Fruit fly (Drosophila melanogaster) whole organism: ENCODE measurements around the gene CG14277.

Experiments
- CG8478 ChIP-seq: fragments of >200 bp; optimal IDR thresholded peaks from 2 replicates; lab custom pipeline; 2018; ENCODE audit warnings: inconsistent platforms
- Dll ChIP-seq: fragments of >200 bp; optimal IDR thresholded peaks from 2 replicates; lab custom pipeline; 2017
- EcR ChIP-seq, 2 experiments: fragments of >200 bp; optimal IDR thresholded peaks; 2 replicates each; lab custom pipeline; 2017; ENCODE audit warnings: missing biosample characterization in 2 of 2, missing genetic modification characterization in 2 of 2, missing genetic modification reagents in 2 of 2
- pan ChIP-seq: fragments of >200 bp; optimal IDR thresholded peaks from 2 replicates; lab custom pipeline; 2017
- psq ChIP-seq: fragments of >200 bp; optimal IDR thresholded peaks from 2 replicates; lab custom pipeline; 2017
- usp ChIP-seq: fragments of >200 bp; optimal IDR thresholded peaks from 2 replicates; lab custom pipeline; 2017; ENCODE audit warnings: missing biosample characterization, missing genetic modification characterization, mixed read lengths

The CG14277 gene

DNA sequence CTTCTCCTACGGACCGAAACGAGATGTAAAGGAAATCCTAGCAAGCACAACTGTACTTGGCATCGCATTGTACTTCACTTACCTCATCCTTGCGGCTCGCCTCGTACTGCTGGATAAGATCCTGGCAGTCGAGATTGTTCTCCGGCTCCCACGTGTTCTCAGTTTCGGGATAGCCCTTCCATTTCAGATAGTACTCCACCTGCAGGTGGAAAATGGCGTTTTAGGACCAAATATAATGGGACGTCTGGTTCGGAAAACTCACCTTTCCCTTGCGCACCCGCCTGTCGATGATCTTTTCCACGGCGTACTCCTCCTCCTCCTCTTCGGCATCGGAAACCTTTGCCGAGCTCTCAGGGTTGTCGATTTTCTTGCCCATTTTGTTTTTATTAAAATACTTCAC is 31.8 kb upstream of the CG14277 start:
- no peak for TF ChIP-seq pan (lab: Kevin White, UChicago)
- TF ChIP-seq usp (GFP tag; lab: Kevin White, UChicago), result no peak
- TF ChIP-seq Dll (lab: Kevin White, UChicago), result no peak
- TF ChIP-seq psq (lab: Kevin White, UChicago), result no peak
- no peak for TF ChIP-seq CG8478 (lab: Kevin White, UChicago)
- TF ChIP-seq EcR (GFP tag; optimal IDR thresholded peaks at IDR 0.05; lab: Kevin White, UChicago), result no peak

DNA sequence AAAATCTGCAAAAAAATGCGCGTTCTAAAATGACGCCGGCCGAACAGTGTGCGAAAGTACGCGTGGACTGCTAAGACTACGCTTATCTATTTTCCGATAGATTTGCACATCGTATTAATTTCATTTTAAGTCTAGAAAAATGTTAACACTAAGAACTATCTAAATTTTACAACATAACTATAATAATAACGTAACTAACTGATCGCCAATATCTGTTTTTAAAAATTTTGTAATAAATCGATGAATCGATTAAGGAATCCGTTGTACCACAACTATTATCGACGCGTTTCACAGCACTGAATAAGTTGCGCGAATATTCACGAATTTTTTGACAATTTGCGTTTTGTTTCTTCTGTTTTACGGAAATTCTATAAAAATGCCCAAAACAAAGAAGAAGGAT is 31.2 kb upstream of the CG14277 start, which contains the start of gene Ssb-c31a:
TSS of gene Ssb-c31a (plus strand) at position 278 of the 400 bp plus-strand sequence.
- no peak for TF ChIP-seq usp (GFP tag; lab: Kevin White, UChicago)
- no peak for TF ChIP-seq psq (lab: Kevin White, UChicago)
- TF ChIP-seq CG8478 (lab: Kevin White, UChicago), result no peak
- no peak for TF ChIP-seq Dll (lab: Kevin White, UChicago)
- no peak for TF ChIP-seq EcR (GFP tag; optimal IDR thresholded peaks at IDR 0.05; lab: Kevin White, UChicago)
- TF ChIP-seq pan (lab: Kevin White, UChicago), result no peak

DNA sequence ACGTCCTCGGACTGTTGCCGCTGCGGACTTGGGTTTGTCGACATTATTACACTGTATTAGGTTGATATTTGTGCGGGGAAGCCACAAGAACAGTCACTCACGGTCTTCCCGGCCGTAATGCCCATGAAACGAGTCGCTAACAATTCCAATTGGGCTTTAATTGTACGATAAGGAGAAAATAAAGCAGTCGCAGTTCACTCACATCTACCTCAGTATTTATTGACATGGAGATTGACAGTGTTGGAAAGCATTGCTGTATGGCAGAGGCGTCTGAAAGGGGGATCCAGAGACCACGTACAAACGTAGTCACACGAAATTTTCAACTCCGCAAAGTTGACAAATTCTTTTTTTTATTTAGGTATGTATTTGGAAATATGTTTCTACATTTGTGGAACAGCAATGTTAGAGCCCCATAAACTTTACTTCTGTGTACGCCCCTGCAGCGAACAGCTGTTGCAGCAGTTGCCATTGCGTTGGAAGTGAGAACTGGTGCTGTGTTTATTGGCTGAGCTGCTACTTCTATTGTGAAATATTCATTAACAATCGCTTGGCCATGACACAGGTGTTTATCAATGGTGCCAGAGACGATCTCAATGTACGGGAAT is 29.5 kb upstream of the CG14277 start, which contains the start of the genes CG8372 and CG8360:
TSS of gene CG8372 (minus strand) at position 237 of the 605 bp plus-strand sequence.
TSS of gene CG8360 (plus strand) at position 294 of the 605 bp plus-strand sequence.
- peak in 1 of 2 experiments; percentile 68 for TF ChIP-seq EcR (GFP tag; optimal IDR thresholded peaks at IDR 0.05; lab: Kevin White, UChicago)
- TF ChIP-seq Dll (lab: Kevin White, UChicago), result no peak

DNA sequence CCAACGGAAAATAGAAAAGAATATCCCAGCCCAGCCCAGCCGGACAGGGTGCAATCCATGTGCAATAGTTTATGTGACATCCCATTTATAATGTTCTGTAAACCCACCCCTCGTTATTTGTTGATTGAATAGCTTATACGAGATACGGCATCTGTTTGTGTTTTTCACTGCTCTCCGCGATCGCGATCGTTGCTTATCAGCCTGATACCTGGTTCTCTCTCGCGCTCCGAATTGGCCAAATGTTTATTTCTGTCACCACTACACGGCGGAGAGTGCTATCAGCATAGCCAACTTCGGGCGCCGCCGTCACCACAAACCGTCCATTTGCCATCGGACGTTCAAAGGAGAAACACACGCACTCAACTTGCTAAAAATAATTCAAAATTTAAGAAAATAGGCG is 28.3 kb upstream of the CG14277 start, which contains the start of gene CG8353:
TSS of gene CG8353 (plus strand) at position 59 of the 400 bp plus-strand sequence.
- TF ChIP-seq pan (lab: Kevin White, UChicago) (no peak), psq (lab: Kevin White, UChicago) (no peak), CG8478 (lab: Kevin White, UChicago) (no peak), usp (GFP tag; lab: Kevin White, UChicago) (no peak), Dll (lab: Kevin White, UChicago) (no peak), EcR (GFP tag; optimal IDR thresholded peaks at IDR 0.05; lab: Kevin White, UChicago) (no peak)

DNA sequence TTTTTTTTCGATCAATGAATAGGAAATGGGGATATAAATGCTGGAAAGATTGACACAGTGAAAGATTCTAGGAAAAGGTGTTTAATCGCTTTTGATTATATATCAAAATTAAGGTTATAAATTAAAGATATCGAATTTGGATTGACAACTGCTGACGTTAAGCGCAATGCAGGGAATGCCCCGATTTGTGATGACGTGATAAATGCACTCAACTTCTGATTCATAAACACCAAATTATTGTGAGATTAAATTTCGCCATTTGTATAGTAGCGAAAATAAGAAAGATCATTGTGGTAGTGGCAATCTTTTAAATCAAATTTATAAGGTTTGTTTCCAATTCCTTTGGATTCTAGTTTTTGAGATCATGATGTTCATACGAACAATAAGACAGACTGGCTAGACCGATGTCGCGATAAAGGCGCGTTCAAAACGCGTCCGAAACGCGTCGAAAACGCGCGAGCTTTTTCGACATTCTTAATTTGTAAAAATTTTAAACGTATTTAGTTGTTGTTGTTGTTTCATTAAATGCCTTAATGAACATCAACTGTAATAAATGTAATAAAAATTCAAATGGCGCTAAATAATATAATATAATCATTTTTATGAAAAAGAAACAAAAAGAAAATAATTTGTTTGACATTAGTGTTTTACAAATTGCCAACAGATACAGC is 26.9 kb upstream of the CG14277 start, which contains the start of gene CG8349:
TSS of gene CG8349 (plus strand) at position 657 of the 671 bp plus-strand sequence.
- TF ChIP-seq pan (lab: Kevin White, UChicago) (no peak), psq (lab: Kevin White, UChicago) (no peak), EcR (GFP tag; optimal IDR thresholded peaks at IDR 0.05; lab: Kevin White, UChicago) (no peak), Dll (lab: Kevin White, UChicago) (no peak), usp (GFP tag; lab: Kevin White, UChicago) (no peak), CG8478 (lab: Kevin White, UChicago) (no peak)

DNA sequence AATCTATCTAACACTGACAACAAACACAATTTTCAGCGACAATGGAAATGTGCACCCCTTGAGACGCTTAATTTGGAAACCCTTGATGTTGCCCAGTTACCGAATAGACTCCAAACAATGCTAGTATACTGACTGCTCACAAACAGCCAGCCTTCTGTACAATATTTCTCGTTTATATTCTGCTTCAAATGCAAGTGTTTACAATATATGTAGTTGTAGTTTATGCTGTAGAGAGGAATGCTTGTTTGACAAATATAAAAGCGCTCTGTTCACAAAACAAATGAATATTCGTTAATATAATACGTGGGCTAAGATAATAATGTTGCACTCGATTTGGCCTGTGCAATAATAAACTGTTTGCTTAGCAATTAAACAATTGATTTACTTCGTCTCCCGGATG is 24.4 kb upstream of the CG14277 start, which contains the start of gene CG8292:
TSS of gene CG8292 (minus strand) at position 101 of the 400 bp plus-strand sequence.
- no peak for TF ChIP-seq CG8478 (lab: Kevin White, UChicago)
- TF ChIP-seq Dll (lab: Kevin White, UChicago), result no peak
- TF ChIP-seq psq (lab: Kevin White, UChicago), result no peak

DNA sequence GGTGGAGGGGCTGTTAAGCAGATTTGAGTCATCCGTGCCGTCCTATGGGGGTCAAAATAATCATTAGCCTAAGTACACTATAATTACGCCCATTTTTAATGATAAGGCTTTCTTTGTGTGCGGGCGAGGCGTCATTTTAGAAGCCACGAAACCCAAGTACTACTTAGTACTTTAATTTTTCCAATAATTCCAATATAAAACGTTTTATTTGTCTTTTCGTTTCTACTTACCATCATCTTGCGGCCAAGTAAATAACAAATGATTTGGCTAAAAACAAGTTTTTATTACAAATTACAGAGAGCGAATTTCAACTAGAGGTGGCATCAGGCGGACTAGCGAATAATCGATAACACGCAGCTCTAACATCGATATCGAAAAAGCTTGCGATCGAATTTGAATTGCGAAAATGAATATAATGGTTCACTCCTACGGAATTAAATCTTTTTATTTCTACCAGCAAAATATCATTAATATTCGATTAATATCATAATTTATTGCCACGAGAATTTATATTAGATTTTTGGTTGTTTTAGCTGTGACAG is 21.8 kb upstream of the CG14277 start, which contains the start of gene Snx6:
TSS of gene Snx6 (minus strand) at position 349 of the 542 bp plus-strand sequence.
- no peak for TF ChIP-seq CG8478 (lab: Kevin White, UChicago)
- no peak for TF ChIP-seq pan (lab: Kevin White, UChicago)
- no peak for TF ChIP-seq EcR (GFP tag; optimal IDR thresholded peaks at IDR 0.05; lab: Kevin White, UChicago)
- TF ChIP-seq Dll (lab: Kevin White, UChicago), result no peak

DNA sequence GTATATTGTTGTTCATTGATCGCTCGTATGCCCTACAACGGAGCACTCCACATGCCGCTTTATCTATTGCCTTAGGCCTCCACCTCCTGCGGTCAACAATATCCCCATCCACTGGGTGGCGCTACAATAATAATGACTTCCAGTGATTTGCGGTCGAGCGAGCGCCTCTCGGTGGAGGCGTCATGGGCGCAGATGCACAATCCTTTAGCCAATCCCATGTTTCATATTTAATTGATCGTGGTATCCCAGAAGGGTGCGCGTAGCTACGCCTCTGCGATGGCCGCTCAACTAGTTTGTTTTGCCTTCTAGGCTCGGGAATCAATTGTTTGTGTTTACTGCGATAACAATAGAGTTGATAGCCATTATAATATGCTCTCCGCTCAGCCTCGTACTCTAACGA is 13.2 kb upstream of the CG14277 start:
- no peak for TF ChIP-seq Dll (lab: Kevin White, UChicago)
- TF ChIP-seq pan (lab: Kevin White, UChicago), result no peak

DNA sequence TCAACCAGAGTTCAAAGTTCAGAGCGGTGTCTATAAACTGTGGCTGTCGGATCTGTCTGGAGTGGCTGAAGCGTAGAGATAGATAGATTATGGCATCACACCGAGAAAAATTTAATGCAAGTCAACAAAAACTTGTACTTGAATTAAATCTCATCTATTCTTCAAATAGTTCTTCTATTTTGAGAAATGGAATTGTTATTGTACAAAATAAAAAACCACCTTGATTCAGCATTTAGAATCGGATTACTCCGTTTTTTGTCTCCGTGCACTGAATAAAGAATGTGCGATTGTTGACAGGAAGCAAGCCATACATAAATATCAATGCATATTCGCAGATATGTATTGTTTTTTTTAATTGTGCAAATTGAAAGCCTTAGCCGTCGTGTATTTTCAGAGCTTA is 12.7 kb upstream of the CG14277 start:
- TF ChIP-seq pan (lab: Kevin White, UChicago), result peak; percentile 10
- no peak for TF ChIP-seq EcR (GFP tag; optimal IDR thresholded peaks at IDR 0.05; lab: Kevin White, UChicago)

DNA sequence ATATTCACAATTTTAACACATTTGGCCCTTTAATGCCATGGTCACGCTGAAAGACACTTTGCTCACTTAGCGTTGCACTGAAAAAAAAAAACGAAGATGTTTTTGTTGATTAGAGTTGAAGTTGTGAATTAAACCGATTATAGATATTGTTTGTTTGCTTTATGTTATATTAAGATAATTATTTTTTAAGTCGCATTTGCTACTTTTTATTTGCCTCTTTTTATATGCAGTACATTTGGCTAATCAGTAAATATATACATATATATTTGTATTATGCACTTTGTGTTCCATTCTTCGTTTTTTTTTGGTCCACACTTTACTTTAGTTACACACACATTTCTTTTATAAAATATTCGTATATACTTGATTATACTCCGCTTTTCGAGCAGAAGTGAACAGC is 12.0 kb upstream of the CG14277 start:
- TF ChIP-seq Dll (lab: Kevin White, UChicago) (no peak), usp (GFP tag; lab: Kevin White, UChicago) (no peak), psq (lab: Kevin White, UChicago) (no peak), EcR (GFP tag; optimal IDR thresholded peaks at IDR 0.05; lab: Kevin White, UChicago) (no peak), CG8478 (lab: Kevin White, UChicago) (no peak), pan (lab: Kevin White, UChicago) (no peak)

DNA sequence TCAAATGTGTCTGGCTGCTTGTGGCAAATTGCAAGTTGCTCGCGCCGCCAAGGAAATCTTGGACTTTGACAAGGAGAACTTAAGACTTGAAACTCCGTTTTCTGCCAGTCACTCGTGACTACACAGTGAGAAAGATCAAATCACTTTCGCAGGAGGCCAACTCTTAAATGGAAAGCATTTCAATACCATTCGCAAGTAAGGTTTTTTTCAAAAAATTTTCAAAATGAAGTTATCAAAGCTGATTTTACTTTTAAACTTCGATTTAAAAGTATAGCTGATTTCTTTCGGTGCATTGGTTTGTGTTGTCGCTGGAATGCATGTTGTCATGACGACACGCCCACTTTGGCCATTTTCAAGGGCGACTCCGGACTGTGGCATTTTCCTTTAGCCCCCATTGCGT is 9.9 kb upstream of the CG14277 start:
- TF ChIP-seq pan (lab: Kevin White, UChicago) (no peak), psq (lab: Kevin White, UChicago) (no peak), Dll (lab: Kevin White, UChicago) (no peak), EcR (GFP tag; optimal IDR thresholded peaks at IDR 0.05; lab: Kevin White, UChicago) (no peak), usp (GFP tag; lab: Kevin White, UChicago) (no peak), CG8478 (lab: Kevin White, UChicago) (no peak)
